Worm (Caenorhabditis elegans) whole organism, dauer: Measurements from ENCODE around the gene nlp-52.

Experiments used
- unc-62 ChIP-seq: sonication (generic microtip); optimal IDR thresholded peaks from 2 replicates; lab custom pipeline; 2017; ENCODE audit warnings: missing biosample characterization, missing genetic modification reagents, missing genetic modification characterization

nlp-52 gene

DNA sequence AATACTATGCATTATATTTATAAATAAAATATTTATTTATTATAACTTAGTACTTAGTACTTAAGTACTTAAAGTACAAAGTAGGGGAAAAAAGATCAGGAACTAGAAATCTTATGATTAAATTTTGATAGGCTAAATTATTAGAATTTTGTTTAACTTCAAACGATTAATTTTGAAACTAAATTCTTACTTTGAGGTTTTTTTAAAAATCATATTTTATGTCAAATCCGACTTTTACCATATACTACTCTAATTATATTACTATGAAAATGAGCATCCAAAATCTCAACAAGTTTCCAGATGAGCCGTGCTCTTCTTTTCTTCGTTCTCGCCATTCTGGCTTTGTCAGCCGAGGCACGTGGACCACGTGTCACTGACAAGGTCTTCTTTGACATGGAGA lies 11.5 kb downstream of the nlp-52 start, which contains the start of gene cyn-6:
Gene cyn-6 (plus strand): TSS at position 301 of the 400 bp plus-strand sequence.
- TF ChIP-seq unc-62 (GFP tag; lab: Kevin White, UChicago) = no peak

DNA sequence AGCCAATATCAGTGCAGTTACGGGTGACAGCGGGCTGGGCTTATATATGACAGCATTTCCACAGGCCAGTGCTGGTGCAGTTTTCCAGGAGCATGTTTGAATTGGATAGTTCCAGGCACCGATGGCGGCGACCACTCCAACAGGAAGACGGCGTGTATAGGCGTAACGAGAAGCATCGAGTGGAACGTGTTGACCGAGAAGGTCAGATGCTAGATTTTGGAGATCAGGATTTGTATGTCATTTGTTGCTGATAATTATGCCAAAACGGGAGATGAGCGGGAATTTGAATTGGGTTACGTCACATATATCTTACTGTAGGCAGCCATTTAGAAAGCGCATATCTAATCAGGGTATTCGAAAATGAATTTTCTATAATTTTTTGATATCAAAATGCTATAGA lies 13.9 kb downstream of the nlp-52 start:
- TF ChIP-seq unc-62 (GFP tag; lab: Kevin White, UChicago) = no peak

DNA sequence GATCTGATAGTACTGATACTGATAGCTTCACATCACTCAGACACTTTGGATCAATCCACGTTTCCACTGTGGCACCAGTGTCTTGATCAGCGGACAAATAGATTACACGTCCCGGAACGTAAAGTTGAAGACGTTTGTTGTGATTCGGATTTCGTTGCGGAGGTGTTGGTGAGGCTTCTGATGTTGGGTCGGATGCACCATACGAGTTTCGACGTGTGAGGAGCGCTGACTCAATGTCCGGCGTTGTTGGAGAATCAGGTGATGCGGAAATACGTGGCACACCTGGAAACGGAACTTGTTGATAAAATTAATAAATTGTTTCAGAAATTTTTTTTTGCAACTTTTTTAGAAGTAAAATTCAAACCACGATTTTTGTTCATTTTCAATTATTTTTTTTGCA lies 17.2 kb downstream of the nlp-52 start, which contains the start of gene alh-11:
Gene alh-11 (minus strand): TSS at position 101 of the 400 bp plus-strand sequence.
- TF ChIP-seq unc-62 (GFP tag; lab: Kevin White, UChicago) = no peak

DNA sequence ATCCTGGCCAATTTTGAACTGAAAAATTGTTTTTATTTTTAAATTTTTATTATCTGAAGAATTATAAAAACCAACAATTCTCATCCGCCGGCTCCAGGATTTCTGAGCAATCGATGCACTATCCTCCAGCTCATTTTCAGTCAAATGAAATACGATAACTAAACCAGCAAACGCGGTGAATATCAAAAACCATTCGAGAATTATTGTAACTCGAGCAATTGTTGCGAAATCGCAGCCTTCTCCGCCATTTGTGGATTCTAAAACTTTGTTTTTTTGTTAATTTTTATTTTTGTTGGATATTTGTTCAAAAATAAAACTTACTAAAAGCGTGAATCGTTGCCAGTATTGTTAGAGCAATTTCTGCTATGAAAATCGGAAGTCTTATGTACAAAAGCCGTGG lies 20.9 kb downstream of the nlp-52 start:
- TF ChIP-seq unc-62 (GFP tag; lab: Kevin White, UChicago) = no peak

DNA sequence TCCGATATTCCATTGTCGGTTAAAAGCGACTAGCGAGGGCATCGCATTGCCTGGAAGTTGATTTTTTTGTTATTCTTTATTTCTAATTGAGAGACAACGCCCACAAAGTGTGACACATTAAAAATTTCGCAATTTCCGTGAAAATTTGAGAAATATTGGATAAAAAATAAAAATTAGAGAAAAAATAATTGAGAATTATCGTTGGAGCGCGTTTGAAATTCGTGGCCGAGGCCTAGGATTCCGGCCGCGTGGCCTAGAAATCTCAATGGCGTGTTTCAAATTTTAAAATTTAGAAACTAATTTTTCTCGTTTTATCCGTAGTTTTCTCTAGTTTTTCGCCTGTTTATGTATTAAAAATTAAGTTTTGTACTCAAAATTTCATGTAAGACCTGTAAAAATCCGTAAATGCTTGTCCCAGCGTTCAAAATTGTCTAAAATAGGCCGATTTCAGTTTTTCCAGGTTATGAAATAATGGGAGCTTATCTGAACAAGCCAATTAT lies 21.7 kb downstream of the nlp-52 start, which contains the start of the genes dagl-2 and ppm-1.G:
Gene dagl-2 (minus strand): TSS at position 52 of the 500 bp plus-strand sequence.
Gene ppm-1.G (plus strand): TSS at position 450 of the 500 bp plus-strand sequence.
- TF ChIP-seq unc-62 (GFP tag; lab: Kevin White, UChicago) = no peak

DNA sequence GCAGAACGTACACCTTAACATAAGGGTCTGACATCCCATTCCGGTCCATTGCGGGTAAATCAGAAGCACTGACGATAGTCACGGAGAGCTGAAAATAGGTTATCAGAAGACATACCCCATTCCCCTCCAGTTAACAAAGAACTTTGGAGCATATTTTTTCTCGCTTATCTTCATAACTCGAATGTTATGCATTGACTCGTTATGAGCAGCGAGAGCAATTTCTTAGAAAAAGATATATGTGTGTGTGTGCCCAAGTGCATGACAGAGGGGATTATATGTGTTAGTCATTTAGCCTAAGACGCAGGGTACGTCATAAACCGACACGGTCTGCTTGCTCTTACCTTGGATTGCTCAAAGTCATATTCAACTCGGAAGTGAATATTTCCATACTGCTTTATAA lies 28.0 kb downstream of the nlp-52 start:
- TF ChIP-seq unc-62 (GFP tag; lab: Kevin White, UChicago) = no peak

DNA sequence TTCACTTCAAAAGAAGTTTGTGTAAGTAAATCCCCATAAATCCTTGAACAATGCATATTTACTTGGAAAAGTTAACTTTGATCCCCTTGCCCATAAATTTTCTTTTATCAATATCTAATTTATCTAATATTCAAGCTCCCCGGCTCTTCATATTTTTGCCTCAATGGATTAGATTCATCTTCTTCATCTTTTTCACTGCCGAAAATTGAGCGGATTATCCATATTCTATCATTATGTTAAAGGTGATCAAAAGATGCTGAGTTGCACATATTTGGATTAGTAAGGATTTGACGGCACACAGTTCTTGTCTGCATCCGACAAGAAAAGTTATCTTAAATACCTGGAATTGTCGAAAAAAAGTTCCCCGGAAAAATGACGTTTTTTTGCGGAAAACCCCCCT lies 29.0 kb downstream of the nlp-52 start:
- no peak for TF ChIP-seq unc-62 (GFP tag; lab: Kevin White, UChicago)

DNA sequence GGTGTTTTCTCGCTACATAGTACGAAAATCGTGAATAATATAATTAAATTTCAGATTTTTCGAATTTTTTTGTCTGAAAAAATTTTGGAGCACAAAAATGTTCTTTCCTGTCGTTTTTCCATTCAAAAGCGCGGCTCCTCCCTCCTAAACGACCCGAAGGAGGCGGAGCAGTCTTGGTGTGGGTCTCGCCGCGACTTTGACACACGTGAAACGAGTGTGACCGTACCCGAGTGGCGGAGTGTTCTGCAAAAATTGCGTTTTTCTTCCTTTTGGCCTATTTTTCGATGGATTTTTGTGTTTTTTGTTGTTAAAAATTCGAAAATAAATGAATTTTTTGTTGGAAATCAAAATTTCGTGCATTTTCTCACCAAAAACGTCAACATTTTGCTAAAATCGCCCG lies 32.0 kb downstream of the nlp-52 start, which contains the start of gene snt-2:
Gene snt-2 (minus strand): TSS at position 139 of the 400 bp plus-strand sequence.
- TF ChIP-seq unc-62 (GFP tag; lab: Kevin White, UChicago) = no peak

DNA sequence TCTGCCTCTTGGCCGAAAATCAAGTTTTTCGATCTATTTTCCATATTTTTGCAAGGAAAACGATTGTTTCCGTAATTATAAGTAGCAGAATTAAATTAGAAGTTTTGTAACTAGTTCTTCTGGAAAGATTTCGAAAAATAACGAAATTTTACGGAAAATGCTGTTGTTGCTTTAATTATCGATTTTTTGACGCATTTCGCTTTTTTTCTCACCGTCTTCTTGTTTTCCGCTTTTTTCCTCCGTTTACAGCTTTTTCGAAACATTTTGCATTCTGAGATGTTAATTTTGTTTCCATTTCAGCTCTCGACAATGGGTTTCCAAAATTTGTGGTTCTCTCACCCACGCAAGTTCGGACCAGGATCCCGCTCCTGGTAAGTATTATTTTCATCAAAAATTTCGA lies 32.4 kb downstream of the nlp-52 start, which contains the start of gene rps-29:
Gene rps-29 (plus strand): TSS at position 301 of the 400 bp plus-strand sequence.
- no peak for TF ChIP-seq unc-62 (GFP tag; lab: Kevin White, UChicago)

DNA sequence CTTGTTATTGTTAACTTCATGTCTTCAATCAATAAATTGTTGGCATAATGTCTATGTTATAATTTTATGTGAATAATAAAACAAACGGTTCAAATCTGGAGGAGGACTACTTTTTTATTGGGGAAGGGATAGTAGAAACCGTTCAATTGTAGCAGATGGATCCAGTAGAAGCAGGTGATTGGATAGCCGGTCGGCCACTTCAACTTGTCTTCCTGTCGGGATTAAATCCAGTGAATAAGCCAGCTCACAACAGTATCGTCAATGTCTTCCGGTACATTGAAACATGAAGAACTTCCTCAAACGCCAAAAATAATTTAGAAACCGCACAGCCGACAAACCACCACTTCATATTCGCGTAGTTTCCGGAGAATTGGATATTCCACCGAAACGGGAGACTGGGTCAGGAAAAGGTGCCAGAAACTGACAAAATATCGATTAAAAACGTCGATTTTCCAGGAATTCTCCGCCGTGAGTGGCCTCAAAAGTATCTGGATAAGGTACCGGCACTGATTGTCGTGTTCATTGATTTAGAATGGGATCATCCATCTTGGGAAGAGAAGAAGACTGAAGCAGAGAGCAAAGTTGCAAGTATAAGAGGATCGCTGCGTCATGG lies 33.5 kb downstream of the nlp-52 start, which contains the start of gene trpp-11:
Gene trpp-11 (plus strand): TSS at position 153 of the 613 bp plus-strand sequence.
- no peak for TF ChIP-seq unc-62 (GFP tag; lab: Kevin White, UChicago)

DNA sequence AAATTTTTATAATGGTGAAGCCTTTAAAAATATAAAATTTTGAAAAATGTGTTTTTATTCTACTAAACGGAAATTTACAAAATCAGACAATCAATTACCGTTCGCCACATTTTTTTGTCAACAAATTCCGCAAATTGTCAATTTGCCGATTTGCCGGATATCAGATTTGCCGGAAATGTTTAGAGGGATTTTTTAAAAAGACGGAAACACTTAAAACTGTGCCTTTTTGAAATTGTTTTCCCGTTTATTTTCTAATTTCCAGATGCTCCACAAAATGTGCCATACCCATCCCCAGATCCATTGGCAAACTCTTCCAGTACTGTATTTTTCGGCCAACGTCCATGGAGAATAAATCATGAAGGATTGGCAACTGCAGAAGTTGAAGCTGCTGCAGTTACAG lies 35.9 kb downstream of the nlp-52 start:
- no peak for TF ChIP-seq unc-62 (GFP tag; lab: Kevin White, UChicago)

DNA sequence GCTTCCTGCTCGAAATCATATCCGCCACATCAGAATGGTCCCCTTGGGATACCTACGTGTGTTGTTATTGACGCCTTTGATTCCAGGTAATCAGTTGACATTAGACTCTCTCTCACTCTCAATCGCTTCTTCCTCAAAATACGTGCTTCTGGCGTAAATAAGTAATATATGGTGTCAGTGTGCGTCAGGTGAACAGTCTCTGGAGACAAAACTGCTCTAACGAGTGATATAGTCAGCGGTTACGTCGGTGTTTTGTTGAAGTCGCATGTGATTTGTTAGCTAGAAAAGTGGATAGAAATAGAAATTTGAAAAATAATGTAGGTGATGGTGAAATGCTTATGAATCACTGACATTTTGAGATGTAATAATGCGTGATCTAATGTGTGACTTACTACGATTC lies 40.5 kb downstream of the nlp-52 start:
- TF ChIP-seq unc-62 (GFP tag; lab: Kevin White, UChicago) = no peak

DNA sequence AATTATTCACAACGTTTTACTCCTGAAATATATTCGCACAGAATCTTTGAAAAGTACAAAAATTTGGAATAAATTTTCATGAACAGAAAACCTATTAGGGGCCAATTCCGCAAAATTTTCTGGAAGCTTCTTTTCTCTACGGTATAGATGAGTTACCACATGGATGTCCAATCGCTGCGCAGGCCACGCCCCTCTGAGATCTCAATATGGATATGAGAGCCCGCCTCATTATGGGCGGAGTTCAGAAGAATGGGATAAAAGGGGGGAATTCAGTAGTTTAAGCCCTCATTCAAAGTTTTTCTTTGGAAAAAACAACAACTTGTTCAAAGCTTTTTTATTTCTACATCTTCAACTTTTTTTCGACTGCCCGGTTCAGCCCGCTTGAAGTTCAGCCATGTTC lies 50.0 kb downstream of the nlp-52 start, which contains the start of gene daf-7:
Gene daf-7 (plus strand): TSS at position 301 of the 400 bp plus-strand sequence.
- TF ChIP-seq unc-62 (GFP tag; lab: Kevin White, UChicago) = no peak
